Worm (Caenorhabditis elegans) whole organism, early embryonic: Measurements from ENCODE around the gene tes-1.

Experiments
- B0310.2 ChIP-seq: sonication (generic microtip); optimal IDR thresholded peaks from 2 replicates; lab custom pipeline; 2016; ENCODE audit warnings: mild to moderate bottlenecking, missing genetic modification characterization, missing compliant biosample characterization
- F13C5.2 ChIP-seq: sonication (generic microtip); optimal IDR thresholded peaks from 2 replicates; lab custom pipeline; 2017; ENCODE audit warnings: mild to moderate bottlenecking, missing genetic modification characterization, inconsistent platforms, missing compliant biosample characterization
- aly-1 ChIP-seq: sonication (generic microtip); optimal IDR thresholded peaks from 2 replicates; lab custom pipeline; 2016; ENCODE audit warnings: missing genetic modification characterization, missing compliant biosample characterization
- ama-1 ChIP-seq: fragments of 150-350 bp; optimal IDR thresholded peaks from 2 replicates; lab custom pipeline; 2014
- ceh-13 ChIP-seq: fragments of 200-800 bp; sonication (Bioruptor generic); optimal IDR thresholded peaks from 2 replicates; lab custom pipeline; 2018; ENCODE audit warnings: mild to moderate bottlenecking, missing genetic modification characterization, missing compliant biosample characterization
- ceh-36 ChIP-seq: sonication (generic microtip); optimal IDR thresholded peaks from 2 replicates; lab custom pipeline; 2016; ENCODE audit warnings: missing genetic modification characterization, inconsistent platforms, missing compliant biosample characterization
- ets-7 ChIP-seq: sonication (generic microtip); optimal IDR thresholded peaks from 2 replicates; lab custom pipeline; 2016; ENCODE audit warnings: missing genotype, missing genetic modification characterization, missing compliant biosample characterization
- flt-1 ChIP-seq: fragments of 200-800 bp; sonication (Bioruptor generic); IDR thresholded peaks from 2 replicates; pipeline ENCODE4 v1.3.6; 2022; ENCODE audit warnings: missing genetic modification characterization, missing compliant biosample characterization
- hmbx-1 ChIP-seq: sonication (generic microtip); optimal IDR thresholded peaks from 2 replicates; lab custom pipeline; 2016; ENCODE audit warnings: mild to moderate bottlenecking, missing genetic modification characterization, missing compliant biosample characterization
- hmg-4 ChIP-seq: fragments of 200-800 bp; sonication (Bioruptor generic); optimal IDR thresholded peaks from 2 replicates; lab custom pipeline; 2018; ENCODE audit warnings: mild to moderate bottlenecking, missing genetic modification characterization, missing compliant biosample characterization
- hnd-1 ChIP-seq: sonication (generic microtip); optimal IDR thresholded peaks from 2 replicates; lab custom pipeline; 2016; ENCODE audit warnings: missing genetic modification characterization, missing compliant biosample characterization
- pes-1 ChIP-seq: fragments of 200-800 bp; sonication (Bioruptor generic); IDR thresholded peaks from 2 replicates; pipeline ENCODE4 v1.3.6; 2022; ENCODE audit warnings: missing genetic modification reagents, missing genetic modification characterization, missing compliant biosample characterization
- scrt-1 ChIP-seq: fragments of 200-800 bp; sonication (Bioruptor generic); IDR thresholded peaks from 2 replicates; pipeline ENCODE4 v1.3.6; 2022; ENCODE audit warnings: missing genetic modification characterization, missing compliant biosample characterization
- sea-1 ChIP-seq: fragments of 200-800 bp; sonication (Bioruptor generic); conservative IDR thresholded peaks from 2 replicates; pipeline ENCODE4 v1.3.6; 2022; ENCODE audit warnings: missing genetic modification characterization, missing compliant biosample characterization
- tbx-11 ChIP-seq: fragments of 200-800 bp; sonication (Bioruptor generic); IDR thresholded peaks from 2 replicates; pipeline ENCODE4 v1.3.6; 2022; ENCODE audit warnings: missing genetic modification characterization, missing compliant biosample characterization
- tbx-37 ChIP-seq: fragments of 200-800 bp; sonication (Bioruptor generic); conservative IDR thresholded peaks from 2 replicates; pipeline ENCODE4 v1.3.6; 2022; ENCODE audit warnings: missing genetic modification reagents, missing genetic modification characterization, missing compliant biosample characterization
- tra-4 ChIP-seq: sonication (generic microtip); optimal IDR thresholded peaks from 2 replicates; lab custom pipeline; 2017; ENCODE audit warnings: missing genetic modification characterization, missing compliant biosample characterization

The tes-1 gene

ce11 chrIV:7487554-7488456, 36.6 kb upstream of the tes-1 start, which contains the start of the genes his-60 and his-59:
TSS of gene his-60 (minus strand) at chrIV:7487992.
TSS of gene his-59 (plus strand) at chrIV:7488249.
- peak; percentile 84 for TF ChIP-seq pes-1 (GFP tag; lab: Robert Waterston, UW)
- peak; percentile 58 for TF ChIP-seq flt-1
- TF ChIP-seq B0310.2 (tag; lab: Kevin White, UChicago) = peak; percentile 67
- peak; percentile 47 for TF ChIP-seq F13C5.2 (tag; lab: Kevin White, UChicago)
- peak; percentile 45 for TF ChIP-seq ceh-13 (GFP tag; lab: Kevin White, UChicago)
- no peak for TF ChIP-seq tbx-37 (GFP tag; lab: Robert Waterston, UW)
- TF ChIP-seq ama-1 (lab: Kevin White, UChicago) = peak; percentile 98
- TF ChIP-seq tra-4 (tag; lab: Kevin White, UChicago) = peak; percentile 76
- TF ChIP-seq scrt-1 = 0 out of 2 replicates have a peak, but pooled peaks have one; percentile 45
- TF ChIP-seq ceh-36 (tag; lab: Kevin White, UChicago) = peak; percentile 77
- peak; percentile 56 for TF ChIP-seq hmg-4 (GFP tag; lab: Kevin White, UChicago)
- peak; percentile 98 for TF ChIP-seq aly-1 (tag; lab: Kevin White, UChicago)
- peak; percentile 79 for TF ChIP-seq sea-1 (GFP tag; lab: Robert Waterston, UW)
- no peak for TF ChIP-seq ets-7 (tag; lab: Kevin White, UChicago)
- no peak for TF ChIP-seq hnd-1 (tag; lab: Kevin White, UChicago)
- TF ChIP-seq hmbx-1 (tag; lab: Kevin White, UChicago) = peak; percentile 70
- no peak; the same call in 1 of the 2 replicates for TF ChIP-seq tbx-11 (GFP tag; lab: Robert Waterston, UW)

DNA sequence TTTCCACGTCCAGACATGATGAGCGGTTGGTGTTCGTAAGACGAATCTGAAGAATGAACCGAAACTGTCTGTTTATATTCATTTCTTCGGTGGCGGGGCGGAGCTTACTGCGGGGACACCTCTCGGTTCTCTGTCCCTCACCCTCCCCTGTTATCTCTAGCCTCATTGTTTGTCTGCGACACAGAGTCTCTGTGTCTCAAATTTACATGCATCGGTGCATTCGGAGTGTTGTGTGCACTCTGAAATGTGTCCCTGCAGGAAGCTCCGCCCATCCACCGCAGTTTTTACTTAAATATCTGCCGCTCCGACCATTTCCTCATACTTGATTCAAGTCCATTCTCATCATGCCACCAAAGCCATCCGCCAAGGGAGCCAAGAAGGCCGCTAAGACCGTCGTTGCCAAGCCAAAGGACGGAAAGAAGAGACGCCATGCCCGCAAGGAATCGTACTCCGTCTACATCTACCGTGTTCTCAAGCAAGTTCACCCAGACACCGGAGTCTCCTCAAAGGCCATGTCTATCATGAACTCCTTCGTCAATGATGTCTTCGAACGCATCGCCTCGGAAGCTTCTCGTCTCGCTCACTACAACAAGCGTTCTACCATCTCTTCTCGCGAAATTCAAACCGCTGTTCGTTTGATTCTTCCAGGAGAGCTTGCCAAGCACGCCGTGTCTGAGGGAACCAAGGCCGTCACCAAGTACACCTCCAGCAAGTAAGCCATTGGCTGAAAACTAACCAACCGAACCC, 35.1 kb upstream of the tes-1 start, which contains the start of the genes his-61 and his-62:
TSS of gene his-61 (minus strand) at position 17 of the 747 bp plus-strand sequence.
TSS of gene his-62 (plus strand) at position 345 of the 747 bp plus-strand sequence.
- TF ChIP-seq hmg-4 (GFP tag; lab: Kevin White, UChicago) = peak; percentile 36
- TF ChIP-seq scrt-1 = no peak
- TF ChIP-seq pes-1 (GFP tag; lab: Robert Waterston, UW) = 0 out of 2 replicates have a peak, but pooled peaks have one; percentile 4
- TF ChIP-seq ceh-36 (tag; lab: Kevin White, UChicago) = peak; percentile 31
- TF ChIP-seq F13C5.2 (tag; lab: Kevin White, UChicago) = peak; percentile 52
- peak; percentile 46 for TF ChIP-seq B0310.2 (tag; lab: Kevin White, UChicago)
- TF ChIP-seq ama-1 (lab: Kevin White, UChicago) = peak; percentile 95
- TF ChIP-seq hnd-1 (tag; lab: Kevin White, UChicago) = no peak
- peak; percentile 79 for TF ChIP-seq aly-1 (tag; lab: Kevin White, UChicago)
- TF ChIP-seq ets-7 (tag; lab: Kevin White, UChicago) = no peak
- TF ChIP-seq tra-4 (tag; lab: Kevin White, UChicago) = peak; percentile 20

DNA sequence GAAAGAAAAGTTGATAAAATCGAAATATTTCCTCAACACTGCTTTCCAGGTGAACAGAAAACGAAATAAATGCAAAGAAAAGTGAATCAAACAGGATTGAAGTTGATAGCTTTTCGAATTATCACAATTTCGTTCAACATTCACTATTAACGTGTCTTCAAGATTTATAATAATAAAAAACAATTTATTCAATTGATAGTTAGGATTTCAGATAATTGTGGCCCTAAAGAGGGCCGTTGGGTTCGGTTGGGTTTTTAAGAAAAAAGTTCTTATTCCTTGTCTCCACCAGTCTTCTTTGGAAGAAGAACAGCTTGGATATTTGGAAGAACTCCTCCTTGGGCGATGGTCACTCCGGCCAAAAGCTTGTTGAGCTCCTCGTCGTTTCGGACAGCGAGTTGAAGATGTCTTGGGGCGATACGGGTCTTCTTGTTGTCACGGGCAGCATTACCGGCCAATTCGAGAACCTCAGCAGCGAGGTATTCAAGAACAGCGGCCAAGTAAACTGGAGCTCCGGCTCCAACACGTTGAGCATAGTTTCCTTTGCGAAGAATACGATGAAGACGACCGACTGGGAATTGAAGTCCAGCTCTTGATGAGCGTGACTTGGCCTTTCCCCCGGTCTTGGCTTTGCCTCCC, 34.4 kb upstream of the tes-1 start:
- peak; percentile 76 for TF ChIP-seq sea-1 (GFP tag; lab: Robert Waterston, UW)
- TF ChIP-seq flt-1 = peak; percentile 39; the same call in 1 of the 2 replicates
- peak; percentile 8; the same call in 1 of the 2 replicates for TF ChIP-seq tbx-11 (GFP tag; lab: Robert Waterston, UW)
- peak; percentile 39 for TF ChIP-seq aly-1 (tag; lab: Kevin White, UChicago)
- peak; percentile 69 for TF ChIP-seq ama-1 (lab: Kevin White, UChicago)

ce11 chrIV:7478134-7478533, 26.9 kb upstream of the tes-1 start, which contains the start of gene rod-1:
TSS of gene rod-1 (plus strand) at chrIV:7478452.
- no peak for TF ChIP-seq aly-1 (tag; lab: Kevin White, UChicago)
- no peak for TF ChIP-seq F13C5.2 (tag; lab: Kevin White, UChicago)
- TF ChIP-seq hmbx-1 (tag; lab: Kevin White, UChicago) = no peak
- no peak for TF ChIP-seq tbx-37 (GFP tag; lab: Robert Waterston, UW)
- no peak for TF ChIP-seq pes-1 (GFP tag; lab: Robert Waterston, UW)
- TF ChIP-seq scrt-1 = no peak
- no peak for TF ChIP-seq tra-4 (tag; lab: Kevin White, UChicago)
- no peak for TF ChIP-seq ets-7 (tag; lab: Kevin White, UChicago)

DNA sequence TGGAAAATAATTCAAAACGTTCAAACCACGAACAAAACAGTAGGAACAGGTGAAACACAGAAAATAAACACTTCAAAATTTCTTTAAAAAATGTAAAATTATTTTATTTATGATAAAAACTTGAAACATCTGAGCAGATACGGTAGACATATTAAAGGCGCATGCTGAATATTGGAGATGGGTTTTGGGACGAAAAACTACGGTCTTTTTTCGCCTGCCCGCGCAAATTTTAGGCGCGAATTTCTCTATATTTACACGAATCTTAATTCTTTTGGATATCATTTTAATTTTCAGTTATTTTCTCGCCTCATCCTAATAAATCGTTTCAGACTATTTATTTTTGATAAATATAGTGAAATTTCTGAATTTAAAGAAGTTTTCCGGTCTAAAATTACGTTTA, 26.5 kb upstream of the tes-1 start:
- TF ChIP-seq scrt-1 (no peak), F13C5.2 (tag; lab: Kevin White, UChicago) (no peak), ets-7 (tag; lab: Kevin White, UChicago) (no peak), B0310.2 (tag; lab: Kevin White, UChicago) (no peak), ama-1 (lab: Kevin White, UChicago) (no peak), hmg-4 (GFP tag; lab: Kevin White, UChicago) (no peak), tbx-37 (GFP tag; lab: Robert Waterston, UW) (no peak), hmbx-1 (tag; lab: Kevin White, UChicago) (no peak), flt-1 (no peak), tbx-11 (GFP tag; lab: Robert Waterston, UW) (no peak), aly-1 (tag; lab: Kevin White, UChicago) (no peak), pes-1 (GFP tag; lab: Robert Waterston, UW) (no peak), hnd-1 (tag; lab: Kevin White, UChicago) (no peak), sea-1 (GFP tag; lab: Robert Waterston, UW) (no peak), tra-4 (tag; lab: Kevin White, UChicago) (no peak), ceh-13 (GFP tag; lab: Kevin White, UChicago) (no peak), ceh-36 (tag; lab: Kevin White, UChicago) (no peak)
